Worm (Caenorhabditis elegans) whole organism, late embryonic: Measurements from ENCODE around the gene srt-69.

Experiments used
- C08G9.2 ChIP-seq: sonication (generic microtip); optimal IDR thresholded peaks from 2 replicates; lab custom pipeline; 2016; ENCODE audit warnings: mild to moderate bottlenecking, missing genetic modification characterization, moderate library complexity, missing compliant biosample characterization
- K02D7.2 ChIP-seq: sonication (generic microtip); optimal IDR thresholded peaks from 2 replicates; lab custom pipeline; 2017; ENCODE audit warnings: mild to moderate bottlenecking, missing genetic modification characterization, missing compliant biosample characterization
- K09A11.1 ChIP-seq: sonication (generic microtip); optimal IDR thresholded peaks from 2 replicates; lab custom pipeline; 2017; ENCODE audit warnings: antibody characterized with exemption, mild to moderate bottlenecking, missing genetic modification characterization, missing compliant biosample characterization; ENCODE audit not compliant: insufficient read depth
- ahr-1 ChIP-seq: sonication (generic microtip); optimal IDR thresholded peaks from 2 replicates; lab custom pipeline; 2016; ENCODE audit warnings: missing genetic modification characterization, missing compliant biosample characterization
- ama-1 ChIP-seq: fragments of 150-350 bp; optimal IDR thresholded peaks from 2 replicates; lab custom pipeline; 2014
- ceh-14 ChIP-seq: sonication (generic microtip); optimal IDR thresholded peaks from 2 replicates; lab custom pipeline; 2016; ENCODE audit warnings: missing genotype, missing genetic modification characterization, missing compliant biosample characterization
- ceh-19 ChIP-seq: fragments of 200-800 bp; sonication (Bioruptor generic); optimal IDR thresholded peaks from 2 replicates; lab custom pipeline; 2018; ENCODE audit warnings: mild to moderate bottlenecking, missing genetic modification characterization, missing compliant biosample characterization
- elt-2 ChIP-seq: sonication (generic microtip); optimal IDR thresholded peaks from 2 replicates; lab custom pipeline; 2016; ENCODE audit warnings: missing genetic modification reagents, missing genetic modification characterization, missing compliant biosample characterization
- ets-4 ChIP-seq: sonication (generic microtip); optimal IDR thresholded peaks from 2 replicates; lab custom pipeline; 2016; ENCODE audit warnings: missing genetic modification characterization, missing compliant biosample characterization
- eyg-1 ChIP-seq: sonication (generic microtip); optimal IDR thresholded peaks from 2 replicates; lab custom pipeline; 2016; ENCODE audit warnings: missing genotype, missing genetic modification characterization, missing compliant biosample characterization
- fax-1 ChIP-seq: sonication (generic microtip); optimal IDR thresholded peaks from 2 replicates; lab custom pipeline; 2016; ENCODE audit warnings: missing genotype, missing genetic modification characterization, missing compliant biosample characterization
- fkh-10 ChIP-seq: fragments of 150-350 bp; optimal IDR thresholded peaks from 2 replicates; lab custom pipeline; 2014; ENCODE audit warnings: missing biosample characterization, missing genetic modification reagents, missing genetic modification characterization
- fkh-6 ChIP-seq: sonication (generic microtip); optimal IDR thresholded peaks from 2 replicates; lab custom pipeline; 2016; ENCODE audit warnings: missing genetic modification characterization, missing compliant biosample characterization
- gmeb-2 ChIP-seq: sonication (generic microtip); optimal IDR thresholded peaks from 2 replicates; lab custom pipeline; 2016; ENCODE audit warnings: missing genetic modification characterization, inconsistent platforms, missing compliant biosample characterization
- hlh-8 ChIP-seq: sonication (generic microtip); optimal IDR thresholded peaks from 2 replicates; lab custom pipeline; 2016; ENCODE audit warnings: missing genotype, missing genetic modification characterization, missing compliant biosample characterization
- nfya-1 ChIP-seq: sonication (generic microtip); optimal IDR thresholded peaks from 2 replicates; lab custom pipeline; 2017; ENCODE audit warnings: missing genetic modification characterization, mild to moderate bottlenecking, missing compliant biosample characterization, antibody characterized with exemption, moderate library complexity
- npax-4 ChIP-seq: sonication (generic microtip); optimal IDR thresholded peaks from 2 replicates; lab custom pipeline; 2016; ENCODE audit warnings: missing genetic modification characterization, missing compliant biosample characterization
- pag-3 ChIP-seq: sonication (generic microtip); optimal IDR thresholded peaks from 2 replicates; lab custom pipeline; 2016; ENCODE audit warnings: missing compliant biosample characterization, missing genetic modification characterization, borderline replicate concordance
- pat-9 ChIP-seq: fragments of 200-800 bp; sonication (Bioruptor generic); optimal IDR thresholded peaks from 2 replicates; lab custom pipeline; 2018; ENCODE audit warnings: mild to moderate bottlenecking, missing genetic modification characterization, moderate library complexity, missing compliant biosample characterization
- pax-1 ChIP-seq: fragments of 150-350 bp; optimal IDR thresholded peaks from 2 replicates; lab custom pipeline; 2014; ENCODE audit warnings: missing biosample characterization, missing genetic modification characterization
- pha-4 ChIP-seq: fragments of 150-350 bp; optimal IDR thresholded peaks from 2 replicates; lab custom pipeline; 2018; ENCODE audit warnings: missing biosample characterization, missing genetic modification reagents, missing genetic modification characterization
- sdc-2 ChIP-seq: sonication (generic microtip); optimal IDR thresholded peaks from 2 replicates; lab custom pipeline; 2016; ENCODE audit warnings: missing genotype, missing genetic modification characterization, missing compliant biosample characterization
- ttx-3 ChIP-seq: sonication (generic microtip); optimal IDR thresholded peaks from 2 replicates; lab custom pipeline; 2016; ENCODE audit warnings: missing genetic modification reagents, missing genetic modification characterization, missing compliant biosample characterization
- unc-42 ChIP-seq: sonication (generic microtip); optimal IDR thresholded peaks from 2 replicates; lab custom pipeline; 2016; ENCODE audit warnings: missing genotype, missing genetic modification characterization, missing compliant biosample characterization
- ztf-16 ChIP-seq: sonication (generic microtip); optimal IDR thresholded peaks from 2 replicates; lab custom pipeline; 2017; ENCODE audit warnings: missing genetic modification characterization, missing compliant biosample characterization

srt-69 gene

ce11 chrV:5233777-5234176 lies 31.7 kb downstream of the srt-69 start, which contains the start of gene cest-32:
Gene cest-32, minus strand, starts transcription at chrV:5233891.
- no peak for TF ChIP-seq sdc-2 (tag; lab: Kevin White, UChicago)
- no peak for TF ChIP-seq fax-1 (tag; lab: Kevin White, UChicago)
- no peak for TF ChIP-seq unc-42
- no peak for TF ChIP-seq eyg-1 (tag; lab: Kevin White, UChicago)
- no peak for TF ChIP-seq fkh-6
- TF ChIP-seq hlh-8: no peak
- TF ChIP-seq nfya-1 (tag; lab: Kevin White, UChicago): no peak
- no peak for TF ChIP-seq ceh-19 (GFP tag; lab: Kevin White, UChicago)
- no peak for TF ChIP-seq ztf-16 (tag; lab: Kevin White, UChicago)
- TF ChIP-seq pag-3 (tag; lab: Kevin White, UChicago): no peak
- TF ChIP-seq ahr-1: no peak
- TF ChIP-seq gmeb-2 (tag; lab: Kevin White, UChicago): no peak
- no peak for TF ChIP-seq ama-1 (lab: Kevin White, UChicago)
- no peak for TF ChIP-seq ttx-3 (tag; lab: Kevin White, UChicago)
- no peak for TF ChIP-seq pha-4 (tag; lab: Kevin White, UChicago)
- no peak for TF ChIP-seq K09A11.1 (tag; lab: Kevin White, UChicago)
- no peak for TF ChIP-seq pat-9 (tag; lab: Kevin White, UChicago)
- TF ChIP-seq npax-4 (tag; lab: Kevin White, UChicago): no peak
- TF ChIP-seq pax-1 (tag; lab: Kevin White, UChicago): no peak
- TF ChIP-seq C08G9.2: no peak

ce11 chrV:5228513-5228912 lies 37.0 kb downstream of the srt-69 start:
- no peak for TF ChIP-seq ets-4 (tag; lab: Kevin White, UChicago)

ce11 chrV:5225660-5226059 lies 39.8 kb downstream of the srt-69 start:
- TF ChIP-seq K02D7.2 (tag; lab: Kevin White, UChicago): no peak
- no peak for TF ChIP-seq ceh-14

DNA sequence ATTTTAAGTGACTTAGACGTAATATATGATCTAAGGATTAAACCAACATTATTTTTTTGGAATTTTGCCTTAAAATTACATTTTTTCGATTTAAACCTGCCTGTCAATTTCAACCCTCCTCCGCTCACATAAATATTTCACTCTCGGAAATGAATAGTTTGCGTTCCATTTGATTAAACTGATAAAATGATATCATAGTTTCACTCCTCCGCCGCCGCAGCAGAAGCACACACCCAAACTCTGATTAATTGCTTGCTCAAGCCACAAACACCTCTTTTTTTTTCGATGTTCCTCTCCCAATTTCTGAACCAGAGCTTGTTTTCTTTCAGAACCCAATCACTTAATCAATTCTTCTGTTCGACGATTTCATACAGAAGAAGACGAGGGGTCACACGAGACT lies 42.4 kb downstream of the srt-69 start, which contains the start of gene Y49G5B.1:
Gene Y49G5B.1 (plus strand): TSS at position 324 of the 400 bp plus-strand sequence.
- TF ChIP-seq ztf-16 (tag; lab: Kevin White, UChicago) (no peak), elt-2 (tag; lab: Kevin White, UChicago) (no peak), fax-1 (tag; lab: Kevin White, UChicago) (no peak), fkh-10 (GFP tag; lab: Kevin White, UChicago) (no peak)
